Fruit fly (Drosophila melanogaster): ENCODE data around the gene brv3.

brv3 gene

DNA sequence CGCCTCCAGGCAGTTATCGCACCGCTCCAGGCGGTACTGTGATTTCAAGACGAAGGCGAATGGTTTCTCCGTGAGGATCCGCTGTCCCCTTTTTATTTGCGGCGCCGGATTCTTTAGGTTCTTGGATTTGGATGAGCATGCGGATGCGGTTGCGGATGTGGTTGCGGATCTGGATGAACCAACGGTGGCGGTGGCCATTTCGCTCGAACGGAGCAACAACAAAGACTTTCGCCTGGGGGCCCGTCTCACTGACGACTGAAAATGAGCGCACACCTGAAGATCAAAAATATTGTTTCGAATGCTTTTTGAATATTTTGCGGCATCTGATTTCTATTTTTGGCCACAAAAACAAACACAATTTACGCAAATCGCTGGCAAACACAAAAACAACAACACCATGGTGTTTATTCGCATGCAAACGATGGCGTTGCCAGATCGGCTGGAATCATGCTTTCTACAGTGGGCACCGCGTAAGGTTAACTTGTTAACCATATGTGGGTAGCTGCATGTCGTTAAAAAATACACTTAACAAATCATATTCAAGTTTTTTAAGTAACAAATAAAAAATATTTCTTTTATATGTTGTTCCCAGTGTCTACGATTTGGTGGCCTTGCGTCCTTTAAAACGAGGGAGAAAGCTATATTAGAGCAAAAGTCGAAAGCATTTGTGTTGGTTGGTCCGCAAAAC lies 15.8 kb downstream of the brv3 start, which contains the start of gene Smyd3 (continued):
- TF ChIP-seq fkh (GFP tag; optimal IDR thresholded peaks at IDR 0.05), result no peak
- TF ChIP-seq Hr38 (GFP tag; optimal IDR thresholded peaks at IDR 0.05), result peak; percentile 16
- peak; percentile 70 for TF ChIP-seq CG11902 (GFP tag; optimal IDR thresholded peaks at IDR 0.05)
- TF ChIP-seq salr (GFP tag; optimal IDR thresholded peaks at IDR 0.05), result no peak
- peak; percentile 96 for TF ChIP-seq Eip78C (GFP tag)
- no peak for TF ChIP-seq ss (GFP tag; optimal IDR thresholded peaks at IDR 0.05)
- TF ChIP-seq CG6276 (GFP tag; optimal IDR thresholded peaks at IDR 0.05), result no peak
- peak; percentile 76 for TF ChIP-seq CG10669 (GFP tag; optimal IDR thresholded peaks at IDR 0.05)
- TF ChIP-seq CG3032 (tag; optimal IDR thresholded peaks at IDR 0.05), result peak; percentile 62
- peak; percentile 86 for TF ChIP-seq net (GFP tag; optimal IDR thresholded peaks at IDR 0.05)
- no peak for TF ChIP-seq CG8632 (GFP tag; optimal IDR thresholded peaks at IDR 0.05)

DNA sequence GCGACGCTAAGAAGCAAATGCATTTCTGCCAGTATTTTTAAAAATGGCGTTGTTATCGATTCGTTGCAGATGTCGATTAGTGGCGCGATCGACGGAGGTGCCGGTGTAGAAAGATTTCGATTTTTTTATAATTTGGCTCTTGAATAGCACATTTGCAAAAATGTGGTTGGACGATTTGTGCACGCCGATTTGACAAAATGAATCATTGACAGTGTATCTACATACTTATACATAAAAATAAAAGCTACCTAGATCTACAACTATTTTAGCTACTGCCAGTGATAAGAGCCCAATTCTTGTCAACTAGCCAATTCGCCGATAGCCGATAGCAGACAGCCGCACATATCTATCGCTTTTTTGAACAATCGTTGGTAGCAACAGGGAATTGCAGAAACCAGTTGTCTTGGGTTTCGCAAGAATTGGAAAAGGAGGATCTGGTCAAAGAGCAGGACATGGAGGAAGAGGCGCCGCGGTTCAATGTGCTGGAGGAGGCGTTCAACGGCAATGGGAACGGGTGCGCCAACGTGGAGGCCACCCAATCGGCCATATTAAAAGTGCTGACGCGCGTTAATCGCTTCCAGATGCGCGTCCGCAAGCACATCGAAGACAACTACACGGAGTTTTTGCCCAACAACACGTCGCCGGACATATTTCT lies 20.4 kb downstream of the brv3 start, which contains the start of the genes Klp3A and Zw10:
Gene Klp3A, minus strand, starts transcription at position 202 of the 655 bp plus-strand sequence.
Gene Zw10, plus strand, starts transcription at position 347 of the 655 bp plus-strand sequence.
- TF ChIP-seq topi (GFP tag; optimal IDR thresholded peaks at IDR 0.05), result peak; percentile 40
- 0 out of 2 replicates have a peak, but pooled peaks have one; percentile 24 for TF ChIP-seq Gug (GFP tag; IDR thresholded peaks at IDR 0.05)
- TF ChIP-seq cyc (GFP tag; optimal IDR thresholded peaks at IDR 0.05), result peak; percentile 26
- TF ChIP-seq CG11762 (GFP tag; optimal IDR thresholded peaks at IDR 0.05; ENCODE audit: insufficient read depth), result no peak
- TF ChIP-seq CG3032 (tag; optimal IDR thresholded peaks at IDR 0.05), result peak; percentile 12
- TF ChIP-seq Sox102F (GFP tag; optimal IDR thresholded peaks at IDR 0.05), result no peak
- TF ChIP-seq esn (GFP tag; optimal IDR thresholded peaks at IDR 0.05), result peak; percentile 41
- TF ChIP-seq CG6808 (GFP tag; optimal IDR thresholded peaks at IDR 0.05), result no peak
- TF ChIP-seq CG31627 (GFP tag; optimal IDR thresholded peaks at IDR 0.05), result peak; percentile 38
- no peak for TF ChIP-seq CG4318 (GFP tag; optimal IDR thresholded peaks at IDR 0.05)
- no peak for TF ChIP-seq Met (GFP tag; optimal IDR thresholded peaks at IDR 0.05)
- TF ChIP-seq lz (GFP tag; optimal IDR thresholded peaks at IDR 0.05), result peak; percentile 45

DNA sequence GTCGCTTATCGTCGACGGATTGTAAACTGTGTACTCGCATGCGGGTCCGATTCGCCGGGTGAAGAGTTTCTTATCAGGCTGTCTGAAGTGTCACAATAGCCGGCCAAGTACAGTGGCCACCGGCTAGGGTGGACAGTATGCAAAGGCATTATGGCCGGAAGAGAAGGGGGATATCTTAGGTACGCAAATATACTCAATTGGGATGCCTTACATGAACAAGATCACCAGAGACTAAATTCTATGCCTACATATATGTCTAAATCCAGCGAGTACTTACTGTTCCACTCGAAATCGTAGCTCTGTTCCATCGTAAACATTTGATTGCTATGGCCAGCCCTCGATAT lies 30.6 kb downstream of the brv3 start:
- TF ChIP-seq Met (GFP tag; optimal IDR thresholded peaks at IDR 0.05) (peak; percentile 93), net (GFP tag; optimal IDR thresholded peaks at IDR 0.05) (peak; percentile 88), Eip75B (GFP tag; optimal IDR thresholded peaks at IDR 0.05) (peak; percentile 91), Eip93F (GFP tag; optimal IDR thresholded peaks at IDR 0.05) (peak; percentile 94), dac (GFP tag; optimal IDR thresholded peaks at IDR 0.05) (peak; percentile 61), eg (GFP tag; IDR thresholded peaks at IDR 0.05) (peak; percentile 95), fd85E (GFP tag; optimal IDR thresholded peaks at IDR 0.05) (peak; percentile 88), salr (GFP tag; optimal IDR thresholded peaks at IDR 0.05) (peak in 1 of 2 experiments; percentile 79), CG6276 (GFP tag; optimal IDR thresholded peaks at IDR 0.05) (peak; percentile 85), Blimp-1 (GFP tag; optimal IDR thresholded peaks at IDR 0.05) (peak; percentile 79), CG16779 (tag; optimal IDR thresholded peaks at IDR 0.05) (peak; percentile 68), CG6792 (GFP tag; optimal IDR thresholded peaks at IDR 0.05) (peak; percentile 93), dsx (GFP tag; optimal IDR thresholded peaks at IDR 0.05; ENCODE audit: poor library complexity, severe bottlenecking) (peak; percentile 78), CG31627 (GFP tag; optimal IDR thresholded peaks at IDR 0.05) (peak; percentile 96), CG11294 (GFP tag; IDR thresholded peaks at IDR 0.05) (peak; percentile 92), CG3919 (GFP tag; optimal IDR thresholded peaks at IDR 0.05) (peak; percentile 95), Ets21C (GFP tag; optimal IDR thresholded peaks at IDR 0.05) (peak; percentile 93), spab (GFP tag; optimal IDR thresholded peaks at IDR 0.05) (peak; percentile 82), CG7368 (GFP tag; optimal IDR thresholded peaks at IDR 0.05) (peak; percentile 95), esn (GFP tag; optimal IDR thresholded peaks at IDR 0.05) (peak; percentile 93), Sox14 (GFP tag; optimal IDR thresholded peaks at IDR 0.05) (peak; percentile 94), CG4318 (GFP tag; optimal IDR thresholded peaks at IDR 0.05) (peak; percentile 74), CG8319 (GFP tag; optimal IDR thresholded peaks at IDR 0.05) (peak; percentile 85), cyc (GFP tag; optimal IDR thresholded peaks at IDR 0.05) (peak; percentile 97), topi (GFP tag; optimal IDR thresholded peaks at IDR 0.05) (peak; percentile 96), Hr4 (GFP tag; optimal IDR thresholded peaks at IDR 0.05) (peak; percentile 89), Hr38 (GFP tag; optimal IDR thresholded peaks at IDR 0.05) (peak; percentile 6), CG10669 (GFP tag; optimal IDR thresholded peaks at IDR 0.05) (peak; percentile 88), vri (GFP tag; optimal IDR thresholded peaks at IDR 0.05) (peak; percentile 94), acj6 (GFP tag; optimal IDR thresholded peaks at IDR 0.05) (peak; percentile 91), Smox (GFP tag; optimal IDR thresholded peaks at IDR 0.05) (peak; percentile 94), CG6854 (GFP tag; optimal IDR thresholded peaks at IDR 0.05) (peak; percentile 84), Gug (GFP tag; IDR thresholded peaks at IDR 0.05) (peak; percentile 90)
